Worm (Caenorhabditis elegans): Measurements from ENCODE around the gene misc-1.
A peak's percentile ranks its signal among the peaks of the same experiment; 100 is the strongest.

misc-1 gene

ce11 chrII:282483-282882 is 3.9 kb upstream of the misc-1 start, which contains the start of gene trul-1:
Gene trul-1, minus strand, starts transcription at chrII:282583.
- TF ChIP-seq syd-9 (tag; optimal IDR thresholded peaks at IDR 0.05) (no peak), pat-9 (tag; optimal IDR thresholded peaks at IDR 0.05) (no peak), unc-55 (GFP tag; optimal IDR thresholded peaks at IDR 0.05) (no peak), pha-2 (tag; optimal IDR thresholded peaks at IDR 0.05) (no peak), rnt-1 (tag; optimal IDR thresholded peaks at IDR 0.05) (no peak), elt-4 (tag; optimal IDR thresholded peaks at IDR 0.05) (no peak), tbx-2 (tag; optimal IDR thresholded peaks at IDR 0.05) (no peak), ceh-2 (tag; optimal IDR thresholded peaks at IDR 0.05) (no peak), fax-1 (tag; optimal IDR thresholded peaks at IDR 0.05) (no peak), hlh-13 (GFP tag; optimal IDR thresholded peaks at IDR 0.05) (no peak), K02D7.2 (tag; optimal IDR thresholded peaks at IDR 0.05) (no peak), ttx-3 (tag; optimal IDR thresholded peaks at IDR 0.05) (no peak), unc-86 (tag; optimal IDR thresholded peaks at IDR 0.05) (no peak), nhr-11 (tag; optimal IDR thresholded peaks at IDR 0.05) (no peak), C38D4.7 (GFP tag; optimal IDR thresholded peaks at IDR 0.05) (no peak), unc-3 (GFP tag; conservative IDR thresholded peaks at IDR 0.05) (no peak), unc-3 (tag; optimal IDR thresholded peaks at IDR 0.05) (no peak), F13H6.1 (tag; optimal IDR thresholded peaks at IDR 0.05) (no peak)

ce11 chrII:283594-283993 is 2.8 kb upstream of the misc-1 start, which contains the start of gene B0432.9:
Gene B0432.9, minus strand, starts transcription at chrII:283694.
- TF ChIP-seq F13H6.1 (tag; optimal IDR thresholded peaks at IDR 0.05) (no peak), elt-4 (tag; optimal IDR thresholded peaks at IDR 0.05) (no peak), tbx-7 (tag; optimal IDR thresholded peaks at IDR 0.05) (no peak), pha-2 (tag; optimal IDR thresholded peaks at IDR 0.05) (no peak), ets-4 (tag; optimal IDR thresholded peaks at IDR 0.05) (no peak), pax-1 (tag; optimal IDR thresholded peaks at IDR 0.05) (no peak), ztf-16 (tag; optimal IDR thresholded peaks at IDR 0.05) (no peak), sdc-2 (tag; optimal IDR thresholded peaks at IDR 0.05) (no peak), hlh-8 (tag; optimal IDR thresholded peaks at IDR 0.05) (no peak), gmeb-2 (tag; optimal IDR thresholded peaks at IDR 0.05) (no peak), C38D4.7 (GFP tag; optimal IDR thresholded peaks at IDR 0.05) (no peak), nhr-232 (tag; optimal IDR thresholded peaks at IDR 0.05) (no peak), fax-1 (tag; optimal IDR thresholded peaks at IDR 0.05) (no peak), pqm-1 (tag; optimal IDR thresholded peaks at IDR 0.05) (no peak), ceh-48 (tag; optimal IDR thresholded peaks at IDR 0.05) (no peak), ceh-9 (tag; optimal IDR thresholded peaks at IDR 0.05) (no peak)

ce11 chrII:285627-286550 is 536 bp upstream of the misc-1 start, which contains the start of gene B0432.10:
Gene B0432.10, minus strand, starts transcription at chrII:286275.
- TF ChIP-seq pqm-1 (tag; optimal IDR thresholded peaks at IDR 0.05) (no peak), unc-42 (tag; optimal IDR thresholded peaks at IDR 0.05) (peak; percentile 45), ama-1 (optimal IDR thresholded peaks at IDR 0.05) (no peak), ceh-18 (tag; optimal IDR thresholded peaks at IDR 0.05) (peak; percentile 19), ref-2 (tag; optimal IDR thresholded peaks at IDR 0.05) (no peak), dve-1 (tag; optimal IDR thresholded peaks at IDR 0.05) (peak; percentile 18), nhr-11 (tag; optimal IDR thresholded peaks at IDR 0.05) (no peak), hlh-13 (GFP tag; optimal IDR thresholded peaks at IDR 0.05) (no peak), gmeb-2 (tag; optimal IDR thresholded peaks at IDR 0.05) (no peak), nhr-232 (tag; optimal IDR thresholded peaks at IDR 0.05) (no peak), tbx-7 (tag; optimal IDR thresholded peaks at IDR 0.05) (no peak), nfya-1 (tag; optimal IDR thresholded peaks at IDR 0.05) (peak; percentile 69), ceh-6 (GFP tag; optimal IDR thresholded peaks at IDR 0.05) (no peak), pax-1 (tag; optimal IDR thresholded peaks at IDR 0.05) (no peak), ceh-34 (tag; optimal IDR thresholded peaks at IDR 0.05) (no peak), unc-55 (GFP tag; optimal IDR thresholded peaks at IDR 0.05) (peak; percentile 4), C38D4.7 (GFP tag; optimal IDR thresholded peaks at IDR 0.05) (no peak)

All from whole organism, late embryonic.